Worm (Caenorhabditis elegans) whole organism, L4 larva: ENCODE results near the gene T26G10.1.
A peak's percentile ranks its signal among the peaks of the same experiment; 100 is the strongest.

Experiments
- F26F4.8 ChIP-seq: fragments of 200-800 bp; sonication (Bioruptor generic); conservative IDR thresholded peaks from 2 replicates; pipeline ENCODE4 v1.3.6; 2022; ENCODE audit warnings: missing genetic modification characterization, missing compliant biosample characterization
- F49E8.2 ChIP-seq: sonication (generic microtip); optimal IDR thresholded peaks from 2 replicates; lab custom pipeline; 2016; ENCODE audit warnings: missing compliant biosample characterization, mild to moderate bottlenecking, missing genetic modification characterization, borderline replicate concordance
- T26A8.4 ChIP-seq: fragments of 200-800 bp; sonication (Bioruptor generic); IDR thresholded peaks from 2 replicates; pipeline ENCODE4 v1.3.6; 2022; ENCODE audit warnings: missing genetic modification characterization, missing compliant biosample characterization
- Y5F2A.4 ChIP-seq: fragments of 200-800 bp; sonication (Bioruptor generic); optimal IDR thresholded peaks from 2 replicates; lab custom pipeline; 2018; ENCODE audit warnings: mild to moderate bottlenecking, missing genetic modification characterization, missing compliant biosample characterization
- Y75B8A.6 ChIP-seq: fragments of 200-800 bp; sonication (Bioruptor generic); IDR thresholded peaks from 2 replicates; pipeline ENCODE4 v1.3.6; 2022; ENCODE audit warnings: missing genetic modification reagents, missing genetic modification characterization, missing compliant biosample characterization
- ZK337.2 ChIP-seq: fragments of 200-800 bp; sonication (Bioruptor generic); IDR thresholded peaks from 2 replicates; pipeline ENCODE4 v1.3.6; 2022; ENCODE audit warnings: missing genetic modification reagents, missing genetic modification characterization, missing compliant biosample characterization
- aly-2 ChIP-seq: sonication (generic microtip); optimal IDR thresholded peaks from 2 replicates; lab custom pipeline; 2018; ENCODE audit warnings: missing biosample characterization, missing genetic modification characterization
- ama-1 ChIP-seq: fragments of 150-350 bp; optimal IDR thresholded peaks from 2 replicates; lab custom pipeline; 2014; ENCODE audit warnings: inconsistent platforms, mixed read lengths
- ceh-82 ChIP-seq: sonication (generic microtip); optimal IDR thresholded peaks from 2 replicates; lab custom pipeline; 2017; ENCODE audit warnings: missing biosample characterization, missing genetic modification characterization
- cey-2 ChIP-seq: sonication (generic microtip); optimal IDR thresholded peaks from 3 replicates; lab custom pipeline; 2017; ENCODE audit warnings: missing genetic modification characterization, mild to moderate bottlenecking, missing compliant biosample characterization, antibody characterized with exemption, borderline replicate concordance; ENCODE audit not compliant: insufficient read depth
- daf-19 ChIP-seq: fragments of 200-800 bp; sonication (Bioruptor generic); conservative IDR thresholded peaks from 2 replicates; pipeline ENCODE4 v1.3.6; 2022; ENCODE audit warnings: missing genetic modification characterization, missing compliant biosample characterization
- dmd-6 ChIP-seq: fragments of 200-800 bp; sonication (Bioruptor generic); IDR thresholded peaks from 2 replicates; pipeline ENCODE4 v1.3.6; 2022; ENCODE audit warnings: missing genetic modification reagents, missing genetic modification characterization, missing compliant biosample characterization
- egl-27 ChIP-seq: sonication (generic microtip); optimal IDR thresholded peaks from 3 replicates; lab custom pipeline; 2017; ENCODE audit warnings: missing biosample characterization, missing genetic modification reagents, missing genetic modification characterization
- fos-1 ChIP-seq: fragments of 150-350 bp; optimal IDR thresholded peaks from 2 replicates; lab custom pipeline; 2014; ENCODE audit warnings: missing biosample characterization, missing genetic modification characterization
- hlh-11 ChIP-seq: fragments of 200-800 bp; sonication (Bioruptor generic); optimal IDR thresholded peaks from 2 replicates; lab custom pipeline; 2018; ENCODE audit warnings: mild to moderate bottlenecking, missing genetic modification characterization, missing compliant biosample characterization
- hlh-30 ChIP-seq: sonication (generic microtip); optimal IDR thresholded peaks from 2 replicates; lab custom pipeline; 2017; ENCODE audit warnings: antibody characterized with exemption, mild to moderate bottlenecking, missing genetic modification characterization, missing compliant biosample characterization; ENCODE audit not compliant: insufficient read depth
- hmg-1.1 ChIP-seq: fragments of 200-800 bp; sonication (Bioruptor generic); IDR thresholded peaks from 2 replicates; pipeline ENCODE4 v1.3.6; 2022; ENCODE audit warnings: missing genetic modification reagents, missing genetic modification characterization, missing compliant biosample characterization
- jun-1 ChIP-seq: fragments of 150-350 bp; optimal IDR thresholded peaks from 2 replicates; lab custom pipeline; 2014; ENCODE audit warnings: missing biosample characterization, missing genetic modification reagents, missing genetic modification characterization
- lin-15B ChIP-seq: fragments of 150-350 bp; sonication (generic microtip); optimal IDR thresholded peaks from 3 replicates; lab custom pipeline; 2014; ENCODE audit warnings: missing biosample characterization, missing genetic modification characterization
- lin-29 ChIP-seq: fragments of 200-800 bp; sonication (Bioruptor generic); IDR thresholded peaks from 2 replicates; pipeline ENCODE4 v1.3.6; 2022; ENCODE audit warnings: missing genetic modification reagents, missing genetic modification characterization, missing compliant biosample characterization
- lir-3 ChIP-seq: sonication (generic microtip); optimal IDR thresholded peaks from 2 replicates; lab custom pipeline; 2016; ENCODE audit warnings: mild to moderate bottlenecking, missing genetic modification characterization, missing compliant biosample characterization
- lsy-2 ChIP-seq, 2 experiments: fragments of 150-350 bp in 1 of 2; sonication (generic microtip) in 1 of 2; optimal IDR thresholded peaks; 2 replicates each; lab custom pipeline; 2014 to 2017; ENCODE audit warnings: missing biosample characterization in 2 of 2, missing genetic modification characterization in 2 of 2
- madf-9 ChIP-seq: fragments of 200-800 bp; sonication (Bioruptor generic); conservative IDR thresholded peaks from 2 replicates; pipeline ENCODE4 v1.3.6; 2022; ENCODE audit warnings: missing genetic modification reagents, missing genetic modification characterization, missing compliant biosample characterization
- mdl-1 ChIP-seq, 2 experiments: fragments of 150-350 bp in 1 of 2; sonication (generic microtip) in 1 of 2; optimal IDR thresholded peaks; 2 replicates each; lab custom pipeline; 2014 to 2017; ENCODE audit warnings: missing biosample characterization in 2 of 2, missing genetic modification characterization in 2 of 2
- mep-1 ChIP-seq: fragments of 150-350 bp; sonication (generic microtip); optimal IDR thresholded peaks from 3 replicates; lab custom pipeline; 2014; ENCODE audit warnings: missing biosample characterization, missing genetic modification characterization
- mes-2 ChIP-seq: sonication (generic microtip); optimal IDR thresholded peaks from 2 replicates; lab custom pipeline; 2016; ENCODE audit warnings: missing genotype, mild to moderate bottlenecking, missing genetic modification characterization, missing compliant biosample characterization; ENCODE audit not compliant: poor library complexity, severe bottlenecking
- mxl-3 ChIP-seq: fragments of 200-800 bp; sonication (Bioruptor generic); optimal IDR thresholded peaks from 2 replicates; lab custom pipeline; 2018; ENCODE audit warnings: mild to moderate bottlenecking, missing genetic modification characterization, missing compliant biosample characterization
- nhr-102 ChIP-seq: sonication (generic microtip); optimal IDR thresholded peaks from 2 replicates; lab custom pipeline; 2016; ENCODE audit warnings: mild to moderate bottlenecking, missing genetic modification characterization, moderate library complexity, missing compliant biosample characterization
- nhr-111 ChIP-seq: fragments of 200-800 bp; sonication (Bioruptor generic); optimal IDR thresholded peaks from 2 replicates; lab custom pipeline; 2018; ENCODE audit warnings: mild to moderate bottlenecking, missing genetic modification characterization, missing compliant biosample characterization
- nhr-28 ChIP-seq: fragments of 150-350 bp; optimal IDR thresholded peaks from 2 replicates; lab custom pipeline; 2014; ENCODE audit warnings: missing biosample characterization, missing genetic modification characterization
- nhr-48 ChIP-seq: sonication (generic microtip); optimal IDR thresholded peaks from 2 replicates; lab custom pipeline; 2016; ENCODE audit warnings: mild to moderate bottlenecking, missing genetic modification characterization, missing compliant biosample characterization
- nhr-77 ChIP-seq: fragments of 150-350 bp; optimal IDR thresholded peaks from 2 replicates; lab custom pipeline; 2014; ENCODE audit warnings: missing biosample characterization, missing genetic modification characterization
- pha-4 ChIP-seq, 2 experiments: fragments of 150-350 bp in 1 of 2; fragments of 200-800 bp in 1 of 2; sonication (Bioruptor generic) in 1 of 2; IDR thresholded peaks in 1 of 2; optimal IDR thresholded peaks in 1 of 2; 2 replicates each; pipeline versions ENCODE4 v1.3.6 to Lab custom; 2014 to 2022; ENCODE audit warnings: missing genetic modification characterization in 2 of 2, missing genetic modification reagents in 2 of 2, missing biosample characterization in 1 of 2, missing compliant biosample characterization in 1 of 2
- pqm-1 ChIP-seq: sonication (generic microtip); optimal IDR thresholded peaks from 2 replicates; lab custom pipeline; 2017; ENCODE audit warnings: missing biosample characterization, missing genetic modification characterization
- rbr-2 ChIP-seq: sonication (generic microtip); optimal IDR thresholded peaks from 2 replicates; lab custom pipeline; 2016; ENCODE audit warnings: missing genotype, missing genetic modification characterization, missing compliant biosample characterization
- snpc-4 ChIP-seq: fragments of 150-350 bp; optimal IDR thresholded peaks from 2 replicates; lab custom pipeline; 2014; ENCODE audit warnings: missing biosample characterization, missing genetic modification characterization
- unc-62 ChIP-seq, 3 experiments: fragments of 150-350 bp in 1 of 3; sonication (generic microtip); optimal IDR thresholded peaks in 2 of 3; peaks in 1 of 3; 1 replicate in 1 of 3; 2 replicates in 2 of 3; lab custom pipeline; 2014 to 2017; ENCODE audit warnings: missing biosample characterization in 3 of 3, missing genetic modification characterization in 3 of 3, missing genetic modification reagents in 3 of 3, missing genotype in 1 of 3
- zfp-2 ChIP-seq: sonication (generic microtip); optimal IDR thresholded peaks from 2 replicates; lab custom pipeline; 2016; ENCODE audit warnings: mild to moderate bottlenecking, missing genetic modification characterization, missing compliant biosample characterization
- zip-2 ChIP-seq: fragments of 150-350 bp; optimal IDR thresholded peaks from 2 replicates; lab custom pipeline; 2014; ENCODE audit warnings: missing biosample characterization, missing genetic modification characterization
- ztf-11 ChIP-seq: fragments of 150-350 bp; optimal IDR thresholded peaks from 2 replicates; lab custom pipeline; 2014; ENCODE audit warnings: missing biosample characterization, missing genetic modification characterization
- ztf-7 ChIP-seq: fragments of 150-350 bp; optimal IDR thresholded peaks from 2 replicates; lab custom pipeline; 2014; ENCODE audit warnings: missing biosample characterization, missing genetic modification characterization

T26G10.1 gene

ce11 chrIII:9406600-9406999 is at the start of gene T26G10.1 (continued):
- peak; percentile 34 for TF ChIP-seq hlh-30 (tag; lab: Kevin White, UChicago)
- TF ChIP-seq F49E8.2 (tag; lab: Kevin White, UChicago), result peak; percentile 13

ce11 chrIII:9454730-9455129 is 48.3 kb upstream of the T26G10.1 start:
- TF ChIP-seq dmd-6 (GFP tag; lab: Robert Waterston, UW), result no peak
- TF ChIP-seq hlh-11 (tag; lab: Kevin White, UChicago), result peak; percentile 22
- TF ChIP-seq mes-2 (tag; lab: Kevin White, UChicago), result peak; percentile 17
- TF ChIP-seq cey-2, result peak; percentile 4
- no peak for TF ChIP-seq fos-1 (tag; lab: Kevin White, UChicago)
- no peak for TF ChIP-seq nhr-28 (tag; lab: Kevin White, UChicago)
- no peak for TF ChIP-seq F26F4.8 (GFP tag; lab: Robert Waterston, UW)
- peak; percentile 52 for TF ChIP-seq nhr-48 (tag; lab: Kevin White, UChicago)
- no peak for TF ChIP-seq nhr-111 (GFP tag; lab: Kevin White, UChicago)
- TF ChIP-seq mep-1 (tag; lab: Kevin White, UChicago), result no peak
- peak; percentile 93 for TF ChIP-seq mxl-3 (GFP tag; lab: Kevin White, UChicago)
- peak in 1 of 2 experiments; percentile 12 for TF ChIP-seq lsy-2 (tag; optimal IDR thresholded peaks at IDR 0.05; lab: Kevin White, UChicago)
- TF ChIP-seq, all 104 proteins: peak for 6

ce11 chrIII:9453962-9454361 is 47.5 kb upstream of the T26G10.1 start, which contains the start of gene F54C8.7:
F54C8.7 (minus strand) TSS chrIII:9454062.
- TF ChIP-seq ama-1 (no peak), snpc-4 (tag; lab: Kevin White, UChicago) (no peak), madf-9 (GFP tag; lab: Robert Waterston, UW) (no peak), nhr-77 (tag; lab: Kevin White, UChicago) (no peak), ceh-82 (no peak), ZK337.2 (no peak), nhr-102 (tag; lab: Kevin White, UChicago) (no peak), Y75B8A.6 (no peak), mxl-3 (GFP tag; lab: Kevin White, UChicago) (no peak), lir-3 (tag; lab: Kevin White, UChicago) (no peak), zip-2 (tag; lab: Kevin White, UChicago) (no peak)
- TF ChIP-seq, all 104 proteins: peak for 0

ce11 chrIII:9450933-9451332 is 44.5 kb upstream of the T26G10.1 start:
- peak; percentile 1 for TF ChIP-seq hlh-11 (tag; lab: Kevin White, UChicago)
- peak; percentile 17 for TF ChIP-seq mes-2 (tag; lab: Kevin White, UChicago)
- no peak for TF ChIP-seq ztf-11 (tag; lab: Kevin White, UChicago)
- 0 out of 2 replicates have a peak, but pooled peaks have one; percentile 27 for TF ChIP-seq T26A8.4 (GFP tag; lab: Robert Waterston, UW)
- peak in 1 of 2 experiments; percentile 84 for TF ChIP-seq unc-62 (GFP tag; optimal IDR thresholded peaks at IDR 0.05 in 1 of 2; lab: Kevin White, UChicago)
- TF ChIP-seq unc-62 (tag; optimal IDR thresholded peaks at IDR 0.05; lab: Kevin White, UChicago), result no peak
- TF ChIP-seq hlh-30 (tag; lab: Kevin White, UChicago), result peak; percentile 41
- TF ChIP-seq lin-29, result no peak
- no peak for TF ChIP-seq lin-15B (tag; lab: Kevin White, UChicago)
- TF ChIP-seq pqm-1, result no peak
- peak in 1 of 2 experiments; percentile 37 for TF ChIP-seq lsy-2 (tag; optimal IDR thresholded peaks at IDR 0.05; lab: Kevin White, UChicago)
- peak; percentile 12 for TF ChIP-seq mxl-3 (GFP tag; lab: Kevin White, UChicago)
- TF ChIP-seq, all 104 proteins: peak for 7

- TF ChIP-seq zfp-2 (tag; lab: Kevin White, UChicago), result no peak
- TF ChIP-seq aly-2 (tag; lab: Kevin White, UChicago), result no peak
- TF ChIP-seq rbr-2 (tag; lab: Kevin White, UChicago), result no peak
- TF ChIP-seq lir-3 (tag; lab: Kevin White, UChicago), result no peak
- TF ChIP-seq egl-27 (tag; lab: Kevin White, UChicago), result no peak
- TF ChIP-seq jun-1 (tag; lab: Kevin White, UChicago), result no peak
- no peak for TF ChIP-seq snpc-4 (tag; lab: Kevin White, UChicago)
- no peak for TF ChIP-seq mdl-1 (tag; optimal IDR thresholded peaks at IDR 0.05; lab: Kevin White, UChicago)
- TF ChIP-seq daf-19 (GFP tag; lab: Robert Waterston, UW), result no peak
- TF ChIP-seq ztf-7 (tag; lab: Kevin White, UChicago), result no peak
- no peak for TF ChIP-seq Y75B8A.6
- no peak for TF ChIP-seq nhr-111 (GFP tag; lab: Kevin White, UChicago)
- no peak for TF ChIP-seq mep-1 (tag; lab: Kevin White, UChicago)
- TF ChIP-seq pha-4 (GFP tag; IDR thresholded peaks at IDR 0.05; lab: Robert Waterston, UW), result no peak
- TF ChIP-seq pha-4 (tag; optimal IDR thresholded peaks at IDR 0.05; lab: Kevin White, UChicago), result no peak
- TF ChIP-seq nhr-48 (tag; lab: Kevin White, UChicago), result no peak
- TF ChIP-seq hmg-1.1 (GFP tag; lab: Robert Waterston, UW), result no peak
- no peak for TF ChIP-seq Y5F2A.4
These were observed 43.4 kb upstream of the T26G10.1 start, which contains the start of gene F54C8.6 for ce11 chrIII:9449831-9450230. F54C8.6 (minus strand) TSS chrIII:9449931.
